Worm (Caenorhabditis elegans): Measurements from ENCODE around the gene C45B2.1.

DNA sequence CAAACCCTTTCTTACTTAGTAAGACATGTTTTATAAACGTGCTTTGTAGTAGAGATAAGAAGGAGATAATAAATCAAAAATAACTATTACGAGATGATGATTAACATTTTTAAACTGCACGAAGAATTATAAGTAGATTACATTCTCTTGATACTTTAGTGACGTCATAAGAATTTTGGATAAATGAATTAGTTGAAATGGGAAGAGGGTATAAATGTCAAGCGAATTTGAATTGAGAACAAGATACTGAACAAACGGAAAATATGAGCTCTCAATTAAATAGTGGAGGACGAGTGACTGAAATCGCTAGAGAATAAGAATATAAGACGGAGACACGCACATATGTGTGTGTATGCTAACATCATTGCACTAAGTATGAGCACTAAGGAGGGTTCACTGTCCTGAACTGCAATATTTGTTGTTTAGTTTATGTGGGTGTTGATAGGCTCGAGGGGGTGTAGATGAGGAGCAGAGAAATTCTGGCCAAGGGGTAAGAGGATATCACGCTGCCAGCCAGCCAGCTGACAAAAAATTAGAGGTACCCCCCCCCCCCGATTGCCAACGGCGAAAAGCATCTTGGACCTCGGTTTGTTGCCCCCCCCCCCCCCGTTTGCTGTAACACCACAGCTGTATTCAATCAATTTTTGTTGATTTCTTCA, 45.4 kb upstream of the C45B2.1 start:
- TF ChIP-seq zip-5 (tag; optimal IDR thresholded peaks at IDR 0.05) (no peak), nfya-1 (tag; optimal IDR thresholded peaks at IDR 0.05) (no peak), mec-3 (tag; optimal IDR thresholded peaks at IDR 0.05; ENCODE audit: borderline replicate concordance) (no peak), madf-2 (tag; optimal IDR thresholded peaks at IDR 0.05) (no peak), pha-4 (tag; optimal IDR thresholded peaks at IDR 0.05) (no peak), T23F11.4 (GFP tag; optimal IDR thresholded peaks at IDR 0.05) (no peak), ama-1 (optimal IDR thresholded peaks at IDR 0.05) (no peak), fax-1 (tag; optimal IDR thresholded peaks at IDR 0.05) (no peak)

Measured in whole organism, late embryonic.